Fruit fly (Drosophila melanogaster): ENCODE measurements around the gene Alp1.

The Alp1 gene

DNA sequence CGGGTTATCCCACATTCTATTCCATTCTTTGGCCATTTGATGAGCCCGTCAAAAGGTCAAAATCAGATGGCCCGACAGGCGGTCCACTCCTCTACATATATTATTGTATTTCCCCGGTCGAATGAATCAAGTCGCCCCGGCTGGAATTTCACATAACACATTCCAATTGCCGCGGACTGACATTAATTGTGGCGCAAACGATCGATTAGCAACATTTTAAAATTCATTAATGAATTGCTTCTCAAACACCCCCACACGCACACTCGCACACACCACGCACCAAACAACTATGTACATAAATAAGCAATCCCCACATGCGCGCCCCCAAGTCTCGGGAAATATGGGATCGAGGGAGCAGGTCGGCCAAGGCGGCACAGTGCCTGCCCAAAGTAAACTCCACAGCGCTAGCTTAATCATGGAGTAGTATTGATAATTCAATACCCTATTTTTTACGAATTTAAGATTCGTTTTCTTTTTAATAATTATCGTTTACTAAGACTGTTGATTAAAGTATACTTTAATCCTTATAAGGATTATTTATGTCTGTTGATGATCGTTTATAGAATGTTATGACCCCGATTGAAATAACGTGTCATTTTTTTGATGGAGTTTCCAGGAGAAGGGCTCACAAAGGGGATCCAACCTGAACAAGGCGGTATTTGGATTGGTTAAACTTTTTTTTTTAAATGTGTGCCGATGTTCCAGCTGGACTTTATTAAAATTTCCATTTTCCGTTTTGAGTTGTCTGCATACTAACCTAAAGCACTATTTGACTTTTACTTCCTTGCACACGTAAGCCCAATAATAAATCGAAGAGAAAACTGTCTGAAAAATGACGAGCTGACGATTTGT lies 20.9 kb upstream of the Alp1 start (continued):
- TF ChIP-seq kay (GFP tag; optimal IDR thresholded peaks at IDR 0.05) (no peak), CG10267 (tag; optimal IDR thresholded peaks at IDR 0.05) (no peak), pho (GFP tag; optimal IDR thresholded peaks at IDR 0.05) (no peak), shn (GFP tag; optimal IDR thresholded peaks at IDR 0.05) (no peak), C15 (GFP tag; IDR thresholded peaks at IDR 0.05) (no peak), mam (GFP tag; optimal IDR thresholded peaks at IDR 0.05) (no peak), CG30020 (tag; optimal IDR thresholded peaks at IDR 0.05) (no peak), nau (GFP tag; optimal IDR thresholded peaks at IDR 0.05) (no peak), Hand (GFP tag; optimal IDR thresholded peaks at IDR 0.05) (no peak), klu (GFP tag; IDR thresholded peaks at IDR 0.05) (no peak), Atf3 (GFP tag; optimal IDR thresholded peaks at IDR 0.05) (no peak), ewg (GFP tag; optimal IDR thresholded peaks at IDR 0.05) (no peak), grau (tag; optimal IDR thresholded peaks at IDR 0.05) (no peak), her (GFP tag; optimal IDR thresholded peaks at IDR 0.05) (no peak), Asciz (GFP tag; optimal IDR thresholded peaks at IDR 0.05) (no peak), CG3163 (GFP tag; optimal IDR thresholded peaks at IDR 0.05) (no peak), bigmax (GFP tag; optimal IDR thresholded peaks at IDR 0.05) (no peak), MESR4 (GFP tag; optimal IDR thresholded peaks at IDR 0.05) (no peak), row (GFP tag; IDR thresholded peaks at IDR 0.05) (0 out of 3 replicates have a peak, but pooled peaks have one; percentile 12), nerfin-1 (tag; optimal IDR thresholded peaks at IDR 0.05) (no peak), NK7.1 (GFP tag; optimal IDR thresholded peaks at IDR 0.05) (no peak), Xbp1 (GFP tag; optimal IDR thresholded peaks at IDR 0.05) (no peak), bcd (GFP tag; optimal IDR thresholded peaks at IDR 0.05) (no peak), ash1 (GFP tag; optimal IDR thresholded peaks at IDR 0.05) (no peak), Xrp1 (GFP tag; IDR thresholded peaks at IDR 0.05) (no peak), CG14860 (GFP tag; IDR thresholded peaks at IDR 0.05; ENCODE audit: partially characterized antibody) (no peak), pan (optimal IDR thresholded peaks at IDR 0.05) (no peak), pan (GFP tag; optimal IDR thresholded peaks at IDR 0.05 in 1 of 2, IDR thresholded peaks at IDR 0.05 in 1 of 2) (no peak), da (GFP tag; optimal IDR thresholded peaks at IDR 0.05) (no peak)

DNA sequence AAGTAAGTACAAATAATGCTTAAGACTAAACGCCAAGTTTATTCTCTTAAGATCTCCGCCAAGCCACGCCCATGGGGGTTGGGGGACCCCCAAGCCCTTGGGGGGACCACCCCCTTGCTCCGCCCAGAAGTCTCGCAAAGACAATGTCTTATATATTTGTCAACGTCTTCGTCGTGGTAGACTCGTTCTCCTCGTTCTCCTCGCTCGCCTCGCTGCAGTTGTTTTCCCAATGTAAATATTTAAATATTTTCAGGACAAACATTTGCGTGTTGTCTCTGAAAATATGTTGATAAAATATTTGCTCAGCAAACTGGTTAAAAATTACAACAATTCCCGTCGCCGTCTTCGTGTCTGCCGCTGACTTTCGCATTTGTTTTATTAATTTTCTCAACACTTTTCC lies 19.6 kb upstream of the Alp1 start:
- TF ChIP-seq CG7357 (GFP tag; IDR thresholded peaks at IDR 0.05) (0 out of 3 replicates have a peak, but pooled peaks have one; percentile 12), row (GFP tag; IDR thresholded peaks at IDR 0.05) (no peak), CG1647 (GFP tag; optimal IDR thresholded peaks at IDR 0.05) (peak; percentile 4), disco-r (GFP tag; optimal IDR thresholded peaks at IDR 0.05) (no peak), CG6689 (GFP tag; IDR thresholded peaks at IDR 0.05) (peak; percentile 57), B-H2 (GFP tag; optimal IDR thresholded peaks at IDR 0.05) (no peak), sens-2 (GFP tag; IDR thresholded peaks at IDR 0.05) (no peak), zfh1 (GFP tag; IDR thresholded peaks at IDR 0.05) (peak; percentile 89), pros (GFP tag; optimal IDR thresholded peaks at IDR 0.05) (no peak), D (optimal IDR thresholded peaks at IDR 0.05) (no peak), D (GFP tag; optimal IDR thresholded peaks at IDR 0.05) (peak; percentile 84), Neu2 (GFP tag; optimal IDR thresholded peaks at IDR 0.05; ENCODE audit: borderline replicate concordance) (peak; percentile 43), CrebB (tag; optimal IDR thresholded peaks at IDR 0.05) (peak; percentile 51), Tbp (GFP tag; optimal IDR thresholded peaks at IDR 0.05) (no peak), slp2 (GFP tag; optimal IDR thresholded peaks at IDR 0.05) (peak; percentile 25), nmo (GFP tag; optimal IDR thresholded peaks at IDR 0.05) (peak; percentile 68), CG9797 (GFP tag; optimal IDR thresholded peaks at IDR 0.05) (peak; percentile 34), Ets65A (GFP tag) (no peak), CG6254 (GFP tag; optimal IDR thresholded peaks at IDR 0.05) (peak; percentile 81), Oaz (GFP tag; IDR thresholded peaks at IDR 0.05) (no peak), dan (GFP tag; IDR thresholded peaks at IDR 0.05) (no peak), Bteb2 (GFP tag; optimal IDR thresholded peaks at IDR 0.05) (no peak), Asciz (GFP tag; optimal IDR thresholded peaks at IDR 0.05) (peak; percentile 83), ems (GFP tag; optimal IDR thresholded peaks at IDR 0.05) (peak; percentile 28), Drgx (GFP tag; IDR thresholded peaks at IDR 0.05) (no peak)

Data from whole organism, embryonic.